Worm (Caenorhabditis elegans): ENCODE results near the gene sri-20.

The sri-20 gene

DNA sequence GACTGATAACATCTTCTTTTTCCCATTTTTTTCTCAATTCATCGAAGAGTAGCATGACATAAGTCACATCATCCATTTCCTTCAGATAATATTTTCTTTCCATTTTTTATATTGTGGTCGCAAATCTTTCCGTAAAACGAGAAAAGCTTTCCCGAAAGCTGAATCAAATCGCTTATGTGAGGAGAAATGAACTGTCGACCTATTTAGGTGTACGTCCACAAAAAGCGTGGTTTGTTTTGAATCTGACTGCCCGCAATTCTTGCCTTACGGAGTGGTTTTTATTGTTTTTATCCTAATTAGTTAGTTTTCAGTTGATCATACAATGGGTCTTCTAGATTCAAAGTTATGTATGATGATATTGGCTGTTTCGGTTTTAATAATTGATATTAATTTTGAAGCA is 10.1 kb upstream of the sri-20 start, which contains the start of gene ttll-15:
Gene ttll-15 (plus strand): TSS at position 301 of the 400 bp plus-strand sequence.
- no peak for TF ChIP-seq nhr-237 (tag; optimal IDR thresholded peaks at IDR 0.05)
- no peak for TF ChIP-seq mab-5 (tag; optimal IDR thresholded peaks at IDR 0.05)
- TF ChIP-seq drap-1 (GFP tag; optimal IDR thresholded peaks at IDR 0.05) = no peak
- TF ChIP-seq elt-1 (tag; optimal IDR thresholded peaks at IDR 0.05; ENCODE audit: borderline replicate concordance, insufficient read depth) = no peak
- no peak for TF ChIP-seq cnd-1 (tag; optimal IDR thresholded peaks at IDR 0.05)
- no peak for TF ChIP-seq pha-4 (tag; optimal IDR thresholded peaks at IDR 0.05)
- no peak for TF ChIP-seq ces-1 (GFP tag; optimal IDR thresholded peaks at IDR 0.05)
- no peak for TF ChIP-seq blmp-1 (tag; optimal IDR thresholded peaks at IDR 0.05)
- no peak for TF ChIP-seq lsy-2 (tag; optimal IDR thresholded peaks at IDR 0.05)
- no peak for TF ChIP-seq ceh-43 (GFP tag; optimal IDR thresholded peaks at IDR 0.05)
- TF ChIP-seq ceh-39 (tag; optimal IDR thresholded peaks at IDR 0.05) = no peak
- no peak for TF ChIP-seq ztf-11 (tag; optimal IDR thresholded peaks at IDR 0.05)
- TF ChIP-seq ham-2 (GFP tag; optimal IDR thresholded peaks at IDR 0.05) = no peak
- TF ChIP-seq elt-3 (tag; optimal IDR thresholded peaks at IDR 0.05) = no peak
- TF ChIP-seq mep-1 (tag; optimal IDR thresholded peaks at IDR 0.05) = no peak

DNA sequence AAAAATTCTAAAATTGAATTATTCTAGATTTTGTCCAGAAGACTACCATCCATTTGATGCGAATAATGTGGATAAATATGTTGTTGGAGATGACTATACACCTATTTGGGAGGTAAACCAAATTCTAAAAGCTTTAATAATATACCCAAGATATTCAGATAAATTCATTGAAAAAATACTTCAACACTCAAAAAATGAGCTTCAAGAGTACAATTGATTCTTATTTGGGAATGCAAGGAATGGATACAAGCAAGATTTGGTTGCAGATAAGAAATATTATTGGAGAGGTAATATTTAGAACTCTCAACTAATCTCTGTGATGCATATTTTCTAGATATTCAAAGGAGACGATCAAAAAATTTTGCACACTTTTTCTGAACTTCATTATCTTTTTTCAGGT is 8.2 kb upstream of the sri-20 start:
- TF ChIP-seq lsy-2 (tag; optimal IDR thresholded peaks at IDR 0.05) (no peak), lin-32 (GFP tag; optimal IDR thresholded peaks at IDR 0.05) (no peak), nhr-2 (tag; optimal IDR thresholded peaks at IDR 0.05) (no peak), elt-3 (tag; optimal IDR thresholded peaks at IDR 0.05) (no peak), nhr-12 (tag; optimal IDR thresholded peaks at IDR 0.05) (no peak), pha-4 (tag; optimal IDR thresholded peaks at IDR 0.05) (no peak), ceh-83 (GFP tag; optimal IDR thresholded peaks at IDR 0.05) (no peak)

DNA sequence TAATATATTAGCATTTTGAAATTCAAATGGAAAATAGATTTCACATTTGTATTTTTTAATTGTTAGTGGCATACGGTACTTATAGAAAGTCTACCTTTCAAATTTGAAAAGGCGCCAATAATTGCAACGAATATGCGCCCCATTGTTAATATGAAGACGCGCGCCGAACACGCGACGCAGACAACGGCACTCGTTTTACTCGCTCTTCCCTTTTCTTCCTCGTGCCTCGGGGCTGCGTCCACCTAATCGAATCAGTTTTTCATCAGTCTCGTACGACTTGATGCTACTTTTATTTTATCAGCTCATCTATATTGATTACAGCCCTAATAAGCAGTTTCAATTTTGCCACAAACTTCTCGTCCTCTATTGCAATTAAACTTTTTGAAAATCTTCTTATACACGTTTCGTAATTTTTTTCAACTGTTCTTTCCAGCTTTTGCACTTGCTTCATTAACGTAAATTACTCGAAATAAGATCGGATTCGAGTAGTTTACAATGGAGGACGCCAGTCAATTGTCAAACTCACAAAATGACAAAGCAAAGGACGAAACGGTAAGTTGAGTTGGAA is 6.4 kb upstream of the sri-20 start, which contains the start of gene cash-1:
Gene cash-1 (plus strand): TSS at position 432 of the 568 bp plus-strand sequence.
- TF ChIP-seq nhr-28 (tag; optimal IDR thresholded peaks at IDR 0.05) (no peak), nhr-12 (tag; optimal IDR thresholded peaks at IDR 0.05) (no peak), unc-120 (tag; optimal IDR thresholded peaks at IDR 0.05; ENCODE audit: poor library complexity, severe bottlenecking) (no peak), ceh-83 (GFP tag; optimal IDR thresholded peaks at IDR 0.05) (no peak), cnd-1 (tag; optimal IDR thresholded peaks at IDR 0.05) (no peak), elt-1 (tag; optimal IDR thresholded peaks at IDR 0.05; ENCODE audit: borderline replicate concordance, insufficient read depth) (no peak), sptf-1 (tag; optimal IDR thresholded peaks at IDR 0.05) (no peak), elt-3 (tag; optimal IDR thresholded peaks at IDR 0.05) (no peak), flh-1 (GFP tag; optimal IDR thresholded peaks at IDR 0.05) (no peak), unc-39 (tag; optimal IDR thresholded peaks at IDR 0.05) (no peak), pha-4 (tag; optimal IDR thresholded peaks at IDR 0.05) (peak; percentile 18), lsy-2 (tag; optimal IDR thresholded peaks at IDR 0.05) (peak; percentile 68), hlh-1 (tag; optimal IDR thresholded peaks at IDR 0.05) (peak; percentile 10), ceh-39 (tag; optimal IDR thresholded peaks at IDR 0.05) (peak; percentile 18), tbx-8 (GFP tag; optimal IDR thresholded peaks at IDR 0.05) (no peak), sem-2 (GFP tag; optimal IDR thresholded peaks at IDR 0.05) (no peak), ceh-43 (GFP tag; optimal IDR thresholded peaks at IDR 0.05) (no peak), nhr-237 (tag; optimal IDR thresholded peaks at IDR 0.05) (peak; percentile 32), mep-1 (tag; optimal IDR thresholded peaks at IDR 0.05) (peak; percentile 54), nhr-2 (tag; optimal IDR thresholded peaks at IDR 0.05) (no peak), ces-1 (GFP tag; optimal IDR thresholded peaks at IDR 0.05) (peak; percentile 89), lin-13 (tag; optimal IDR thresholded peaks at IDR 0.05) (peak; percentile 23), drap-1 (GFP tag; optimal IDR thresholded peaks at IDR 0.05) (no peak), blmp-1 (tag; optimal IDR thresholded peaks at IDR 0.05) (no peak), nhr-76 (tag; optimal IDR thresholded peaks at IDR 0.05) (no peak), ham-2 (GFP tag; optimal IDR thresholded peaks at IDR 0.05) (no peak), mab-5 (tag; optimal IDR thresholded peaks at IDR 0.05) (no peak)

DNA sequence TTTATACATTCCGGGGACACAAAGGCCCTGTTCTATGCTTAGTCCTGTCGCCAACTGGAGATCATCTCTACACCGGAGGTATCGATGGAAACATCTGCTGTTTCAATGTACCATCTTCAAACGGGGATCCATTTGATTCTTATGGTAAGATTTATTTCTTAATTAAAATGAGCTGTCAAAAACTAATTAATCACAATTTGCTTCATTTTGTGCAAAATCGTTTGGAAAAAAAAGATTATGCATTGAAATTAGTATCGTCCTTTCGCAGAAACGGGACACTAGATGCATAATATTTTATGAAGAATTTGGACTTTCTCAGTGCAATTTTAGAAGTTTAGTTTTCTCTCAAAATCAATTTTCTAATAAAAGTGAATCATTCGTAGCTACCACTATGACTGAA is 4.5 kb upstream of the sri-20 start:
- TF ChIP-seq hlh-1 (tag; optimal IDR thresholded peaks at IDR 0.05) (no peak), ceh-39 (tag; optimal IDR thresholded peaks at IDR 0.05) (no peak), nhr-12 (tag; optimal IDR thresholded peaks at IDR 0.05) (no peak), ces-1 (GFP tag; optimal IDR thresholded peaks at IDR 0.05) (no peak), lin-32 (GFP tag; optimal IDR thresholded peaks at IDR 0.05) (no peak), unc-39 (tag; optimal IDR thresholded peaks at IDR 0.05) (no peak), snpc-4 (tag; optimal IDR thresholded peaks at IDR 0.05) (no peak), zip-8 (tag; optimal IDR thresholded peaks at IDR 0.05) (no peak), unc-120 (tag; optimal IDR thresholded peaks at IDR 0.05; ENCODE audit: poor library complexity, severe bottlenecking) (no peak), mls-2 (tag; optimal IDR thresholded peaks at IDR 0.05) (no peak), nhr-28 (tag; optimal IDR thresholded peaks at IDR 0.05) (no peak), unc-62 (GFP tag; optimal IDR thresholded peaks at IDR 0.05) (no peak), ztf-11 (tag; optimal IDR thresholded peaks at IDR 0.05) (no peak), flh-1 (GFP tag; optimal IDR thresholded peaks at IDR 0.05) (no peak), ceh-83 (GFP tag; optimal IDR thresholded peaks at IDR 0.05) (no peak), ceh-43 (GFP tag; optimal IDR thresholded peaks at IDR 0.05) (no peak), lin-13 (tag; optimal IDR thresholded peaks at IDR 0.05) (no peak), pha-4 (tag; optimal IDR thresholded peaks at IDR 0.05) (no peak)
